Worm (Caenorhabditis elegans) whole organism, L1 larva: Measurements from ENCODE around the gene bath-46.

Experiments used
- C04F5.9 ChIP-seq: sonication (generic microtip); optimal IDR thresholded peaks from 2 replicates; lab custom pipeline; 2016; ENCODE audit warnings: missing genetic modification characterization, missing compliant biosample characterization
- Y116A8C.19 ChIP-seq: sonication (generic microtip); optimal IDR thresholded peaks from 2 replicates; lab custom pipeline; 2016; ENCODE audit warnings: missing compliant biosample characterization, missing genetic modification characterization, borderline replicate concordance
- aly-2 ChIP-seq: fragments of 150-350 bp; optimal IDR thresholded peaks from 2 replicates; lab custom pipeline; 2014; ENCODE audit warnings: missing biosample characterization, missing genetic modification characterization
- ceh-63 ChIP-seq: fragments of 200-800 bp; sonication (Bioruptor generic); optimal IDR thresholded peaks from 2 replicates; lab custom pipeline; 2018; ENCODE audit warnings: mild to moderate bottlenecking, missing genetic modification characterization, missing compliant biosample characterization
- ceh-82 ChIP-seq, 3 experiments: fragments of 150-350 bp in 1 of 3; sonication (generic microtip) in 2 of 3; optimal IDR thresholded peaks; 2 replicates each; lab custom pipeline; 2014 to 2017; ENCODE audit warnings: missing biosample characterization in 3 of 3, missing genetic modification characterization in 3 of 3
- ces-1 ChIP-seq: fragments of 150-350 bp; optimal IDR thresholded peaks from 2 replicates; lab custom pipeline; 2014; ENCODE audit warnings: missing biosample characterization, missing genetic modification reagents, missing genetic modification characterization
- efl-1 ChIP-seq, 4 experiments: fragments of 150-350 bp; optimal IDR thresholded peaks in 3 of 4; peaks in 1 of 4; 1 replicate in 1 of 4; 2 replicates in 3 of 4; lab custom pipeline; 2014; ENCODE audit warnings: missing biosample characterization in 2 of 4, missing genetic modification characterization in 2 of 4, missing genetic modification reagents in 2 of 4
- efl-3 ChIP-seq: fragments of 200-800 bp; sonication (Bioruptor generic); optimal IDR thresholded peaks from 2 replicates; lab custom pipeline; 2018; ENCODE audit warnings: mild to moderate bottlenecking, missing genetic modification characterization, missing compliant biosample characterization
- ets-5 ChIP-seq: fragments of 200-800 bp; sonication (Bioruptor generic); IDR thresholded peaks from 2 replicates; pipeline ENCODE4 v1.3.6; 2022; ENCODE audit warnings: missing genetic modification characterization, missing compliant biosample characterization
- fkh-4 ChIP-seq: sonication (generic microtip); optimal IDR thresholded peaks from 2 replicates; lab custom pipeline; 2016; ENCODE audit warnings: missing compliant biosample characterization, missing genetic modification characterization, borderline replicate concordance
- fos-1 ChIP-seq: fragments of 150-350 bp; optimal IDR thresholded peaks from 2 replicates; lab custom pipeline; 2014; ENCODE audit warnings: missing biosample characterization, missing genetic modification characterization
- grh-1 ChIP-seq: fragments of 200-800 bp; sonication (Bioruptor generic); IDR thresholded peaks from 2 replicates; pipeline ENCODE4 v1.3.6; 2022; ENCODE audit warnings: missing genetic modification reagents, missing genetic modification characterization, missing compliant biosample characterization
- hlh-17 ChIP-seq: fragments of 200-800 bp; sonication (Bioruptor generic); optimal IDR thresholded peaks from 2 replicates; lab custom pipeline; 2018; ENCODE audit warnings: missing genetic modification characterization, mild to moderate bottlenecking, missing compliant biosample characterization, moderate library complexity, borderline replicate concordance
- irx-1 ChIP-seq: sonication (generic microtip); optimal IDR thresholded peaks from 2 replicates; lab custom pipeline; 2016; ENCODE audit warnings: missing genetic modification characterization, missing compliant biosample characterization
- jun-1 ChIP-seq: fragments of 150-350 bp; optimal IDR thresholded peaks from 2 replicates; lab custom pipeline; 2014; ENCODE audit warnings: missing biosample characterization, missing genetic modification reagents, missing genetic modification characterization
- lin-13 ChIP-seq: fragments of 150-350 bp; optimal IDR thresholded peaks from 2 replicates; lab custom pipeline; 2014; ENCODE audit warnings: missing biosample characterization, missing genetic modification reagents, missing genetic modification characterization
- lin-14 ChIP-seq: fragments of 200-800 bp; sonication (Bioruptor generic); optimal IDR thresholded peaks from 2 replicates; lab custom pipeline; 2018; ENCODE audit warnings: mild to moderate bottlenecking, missing genetic modification characterization, moderate library complexity, missing compliant biosample characterization
- lin-35 ChIP-seq, 2 experiments: fragments of 150-350 bp; optimal IDR thresholded peaks; 2 replicates each; lab custom pipeline; 2014; ENCODE audit warnings: missing biosample characterization in 2 of 2, missing genetic modification characterization in 2 of 2, missing genetic modification reagents in 2 of 2
- lsy-2 ChIP-seq, 2 experiments: fragments of 150-350 bp; optimal IDR thresholded peaks; 2 replicates each; lab custom pipeline; 2014; ENCODE audit warnings: missing biosample characterization in 2 of 2, missing genetic modification characterization in 2 of 2
- mef-2 ChIP-seq: fragments of 150-350 bp; optimal IDR thresholded peaks from 2 replicates; lab custom pipeline; 2014; ENCODE audit warnings: missing biosample characterization, missing genetic modification characterization
- mep-1 ChIP-seq: fragments of 150-350 bp; optimal IDR thresholded peaks from 2 replicates; lab custom pipeline; 2014; ENCODE audit warnings: missing biosample characterization, missing genetic modification characterization
- nhr-11 ChIP-seq: fragments of 150-350 bp; optimal IDR thresholded peaks from 2 replicates; lab custom pipeline; 2014; ENCODE audit warnings: missing biosample characterization, missing genetic modification characterization
- nhr-237 ChIP-seq: fragments of 150-350 bp; optimal IDR thresholded peaks from 2 replicates; lab custom pipeline; 2014; ENCODE audit warnings: missing biosample characterization, missing genetic modification characterization
- nhr-28 ChIP-seq: fragments of 150-350 bp; optimal IDR thresholded peaks from 2 replicates; lab custom pipeline; 2014; ENCODE audit warnings: missing biosample characterization, missing genetic modification characterization
- nhr-71 ChIP-seq: sonication (generic microtip); optimal IDR thresholded peaks from 2 replicates; lab custom pipeline; 2016; ENCODE audit warnings: mild to moderate bottlenecking, missing genetic modification characterization, moderate library complexity, missing compliant biosample characterization
- nhr-84 ChIP-seq: sonication (generic microtip); optimal IDR thresholded peaks from 2 replicates; lab custom pipeline; 2017; ENCODE audit warnings: missing biosample characterization, missing genetic modification characterization
- pax-3 ChIP-seq: fragments of 200-800 bp; sonication (Bioruptor generic); optimal IDR thresholded peaks from 2 replicates; lab custom pipeline; 2018; ENCODE audit warnings: mild to moderate bottlenecking, missing genetic modification characterization, moderate library complexity, missing compliant biosample characterization
- pqm-1 ChIP-seq: sonication (generic microtip); optimal IDR thresholded peaks from 3 replicates; lab custom pipeline; 2017; ENCODE audit warnings: missing biosample characterization, missing genetic modification characterization
- sup-37 ChIP-seq: fragments of 200-800 bp; sonication (Bioruptor generic); optimal IDR thresholded peaks from 2 replicates; lab custom pipeline; 2018; ENCODE audit warnings: mild to moderate bottlenecking, missing genetic modification characterization, missing compliant biosample characterization
- swsn-7 ChIP-seq: sonication (generic microtip); optimal IDR thresholded peaks from 2 replicates; lab custom pipeline; 2016; ENCODE audit warnings: missing genetic modification characterization, missing compliant biosample characterization
- unc-130 ChIP-seq: fragments of 150-350 bp; optimal IDR thresholded peaks from 2 replicates; lab custom pipeline; 2017; ENCODE audit warnings: missing biosample characterization, missing genetic modification characterization, inconsistent platforms
- unc-30 ChIP-seq: sonication (generic microtip); optimal IDR thresholded peaks from 2 replicates; lab custom pipeline; 2017; ENCODE audit warnings: missing biosample characterization, missing genetic modification characterization
- unc-86 ChIP-seq: sonication (generic microtip); optimal IDR thresholded peaks from 2 replicates; lab custom pipeline; 2016; ENCODE audit warnings: missing genetic modification characterization, missing compliant biosample characterization
- vab-15 ChIP-seq: sonication (generic microtip); optimal IDR thresholded peaks from 2 replicates; lab custom pipeline; 2017; ENCODE audit warnings: missing genotype, mild to moderate bottlenecking, missing genetic modification characterization, missing compliant biosample characterization
- ztf-11 ChIP-seq, 2 experiments: sonication (generic microtip); optimal IDR thresholded peaks; 2 replicates each; lab custom pipeline; 2016 to 2017; ENCODE audit warnings: missing genetic modification characterization in 2 of 2, missing biosample characterization in 1 of 2, missing compliant biosample characterization in 1 of 2
- ztf-4 ChIP-seq: fragments of 150-350 bp; optimal IDR thresholded peaks from 2 replicates; lab custom pipeline; 2014; ENCODE audit warnings: missing biosample characterization, missing genetic modification characterization

Gene bath-46

DNA sequence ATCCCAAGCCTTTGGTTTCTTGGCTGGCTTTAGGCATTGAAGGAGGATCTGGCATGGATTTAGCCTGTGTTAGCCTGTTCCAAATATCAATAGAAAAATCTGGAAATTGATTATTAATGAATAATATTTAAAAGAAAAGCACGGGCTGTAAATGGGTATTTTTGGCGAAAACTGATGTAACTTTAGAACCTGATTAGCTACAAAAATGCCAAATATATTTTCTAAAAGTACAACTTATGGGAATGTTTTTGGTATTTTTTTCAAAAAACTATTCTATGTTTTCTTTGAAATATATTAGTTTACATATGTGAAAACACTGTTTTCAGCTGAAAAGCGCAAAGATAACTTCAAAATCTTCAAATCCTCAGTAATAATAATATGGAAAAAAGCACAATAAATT, 3.0 kb downstream of the bath-46 start, which contains the start of gene bath-26:
bath-26 (minus strand) TSS at position 101 of the 400 bp plus-strand sequence.
- TF ChIP-seq hlh-17 (GFP tag; lab: Kevin White, UChicago) = no peak

DNA sequence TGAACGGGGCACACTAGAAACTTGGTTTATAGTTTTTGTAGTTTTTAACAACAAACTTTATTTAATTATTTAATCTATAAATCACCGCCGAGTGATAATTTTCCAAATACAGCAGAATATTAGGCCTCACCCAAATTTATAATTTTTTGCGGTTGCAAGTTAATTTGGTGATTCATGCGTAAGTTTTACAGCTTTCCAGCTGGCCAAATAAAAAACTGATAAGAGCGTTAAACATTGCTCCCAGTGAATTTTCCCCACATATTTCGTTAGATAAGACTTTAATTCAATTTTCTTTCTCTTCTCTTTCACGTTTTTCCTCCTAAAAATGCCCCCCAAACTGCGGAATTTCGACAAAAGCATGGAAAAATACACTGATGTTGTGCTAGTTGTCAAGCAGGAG, 3.8 kb downstream of the bath-46 start, which contains the start of gene bath-47:
bath-47 (plus strand) TSS at position 305 of the 400 bp plus-strand sequence.
- TF ChIP-seq vab-15 (tag; lab: Kevin White, UChicago) = no peak
- TF ChIP-seq pqm-1 (tag; lab: Kevin White, UChicago) = no peak
- no peak for TF ChIP-seq mef-2 (tag; lab: Kevin White, UChicago)
- TF ChIP-seq unc-130 (tag; lab: Kevin White, UChicago) = no peak

DNA sequence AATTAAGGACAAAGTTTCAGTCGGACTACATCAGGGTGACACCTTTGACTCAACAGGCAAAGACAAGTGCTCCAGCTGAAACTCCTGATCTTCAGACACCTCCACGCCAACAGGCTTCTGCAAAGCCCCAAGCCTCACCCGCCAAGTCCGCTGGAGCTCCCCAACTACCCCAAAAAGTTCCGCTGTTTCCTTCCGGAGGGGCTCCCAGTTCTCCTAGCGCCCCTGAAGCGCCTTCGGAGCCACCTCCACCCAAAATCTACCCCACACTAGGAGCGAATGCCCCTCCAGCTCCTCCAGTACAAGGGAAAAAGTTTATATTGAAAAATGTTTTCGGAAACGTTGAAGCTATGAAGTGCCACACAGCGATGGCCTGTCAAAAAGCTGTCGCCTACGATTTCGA, 5.3 kb downstream of the bath-46 start:
- TF ChIP-seq ceh-63 = no peak
- TF ChIP-seq aly-2 = no peak
- TF ChIP-seq fkh-4 (tag; lab: Kevin White, UChicago) = no peak
- TF ChIP-seq nhr-11 (tag; lab: Kevin White, UChicago) = no peak
- TF ChIP-seq lin-14 = no peak
- TF ChIP-seq swsn-7 (tag; lab: Kevin White, UChicago) = no peak

DNA sequence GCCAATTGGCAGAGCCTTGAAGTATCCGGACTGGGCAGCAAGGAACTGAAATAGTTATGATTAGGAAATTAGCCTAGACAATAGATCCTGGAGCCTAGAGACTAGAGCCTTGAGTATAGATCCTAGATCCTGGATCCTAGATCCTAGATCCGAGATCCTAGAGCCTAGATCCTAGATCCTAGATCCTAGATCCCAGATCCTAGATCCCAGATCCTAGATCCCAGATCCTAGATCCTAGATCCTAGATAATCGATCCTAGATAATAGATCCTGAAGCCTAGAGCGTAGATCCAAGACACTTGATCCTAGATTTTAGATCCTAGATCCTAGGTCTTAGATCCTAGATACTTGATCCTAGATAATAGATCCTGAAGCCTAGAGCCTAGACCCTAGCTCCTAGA, 7.3 kb downstream of the bath-46 start:
- no peak for TF ChIP-seq mep-1 (tag; lab: Kevin White, UChicago)
- no peak for TF ChIP-seq lin-35 (GFP tag; optimal IDR thresholded peaks at IDR 0.05; lab: Kevin White, UChicago)
- TF ChIP-seq ceh-82 (tag; optimal IDR thresholded peaks at IDR 0.05; lab: Kevin White, UChicago) = no peak
- no peak for TF ChIP-seq nhr-84 (tag; lab: Kevin White, UChicago)
- TF ChIP-seq Y116A8C.19 (tag; lab: Kevin White, UChicago) = no peak
- no peak for TF ChIP-seq C04F5.9 (tag; lab: Kevin White, UChicago)
- TF ChIP-seq ces-1 = no peak
- TF ChIP-seq unc-86 (tag; lab: Kevin White, UChicago) = no peak
- no peak for TF ChIP-seq irx-1
- no peak for TF ChIP-seq fos-1
- no peak for TF ChIP-seq unc-30 (tag; lab: Kevin White, UChicago)
- no peak for TF ChIP-seq ztf-11 (tag; optimal IDR thresholded peaks at IDR 0.05; lab: Kevin White, UChicago)
- no peak for TF ChIP-seq nhr-28 (tag; lab: Kevin White, UChicago)
- no peak for TF ChIP-seq efl-3 (GFP tag; lab: Kevin White, UChicago)
- no peak for TF ChIP-seq grh-1 (GFP tag; lab: Robert Waterston, UW)
- TF ChIP-seq ets-5 (GFP tag; lab: Robert Waterston, UW) = no peak
- TF ChIP-seq ztf-4 = no peak
- no peak for TF ChIP-seq lsy-2 (tag; optimal IDR thresholded peaks at IDR 0.05; lab: Kevin White, UChicago)
- TF ChIP-seq pax-3 = no peak

DNA sequence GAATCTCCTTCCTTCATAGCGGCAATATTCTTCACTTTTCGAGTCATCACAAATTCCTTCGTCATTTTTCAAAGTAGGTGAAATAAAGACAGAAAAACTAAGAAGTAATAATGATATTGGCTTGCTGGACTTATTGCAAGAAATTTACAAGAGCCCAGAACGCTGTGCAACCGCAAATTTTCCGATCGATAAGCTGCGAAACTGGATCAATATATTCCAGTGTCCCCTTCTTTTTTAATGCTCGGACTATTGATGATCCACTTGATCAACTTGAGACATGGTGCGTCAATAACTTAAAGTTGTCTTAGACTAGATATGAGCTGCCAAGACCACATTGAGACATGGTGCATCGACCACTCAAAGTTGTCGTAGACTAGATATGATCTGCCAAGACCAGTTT, 8.4 kb downstream of the bath-46 start, which contains the start of gene bath-33:
bath-33 (minus strand) TSS at position 101 of the 400 bp plus-strand sequence.
- TF ChIP-seq grh-1 (GFP tag; lab: Robert Waterston, UW) = no peak
- TF ChIP-seq jun-1 (tag; lab: Kevin White, UChicago) = no peak
- no peak for TF ChIP-seq ceh-82 (tag; optimal IDR thresholded peaks at IDR 0.05; lab: Kevin White, UChicago)
- no peak for TF ChIP-seq lin-13
- no peak for TF ChIP-seq efl-1 (optimal IDR thresholded peaks at IDR 0.05; lab: Kevin White, UChicago)
- no peak for TF ChIP-seq efl-1 (GFP tag; optimal IDR thresholded peaks at IDR 0.05 in 1 of 2; lab: Kevin White, UChicago)
- no peak for TF ChIP-seq nhr-71
- no peak for TF ChIP-seq lin-35 (GFP tag; optimal IDR thresholded peaks at IDR 0.05; lab: Kevin White, UChicago)
- TF ChIP-seq sup-37 (GFP tag; lab: Kevin White, UChicago) = no peak
- no peak for TF ChIP-seq nhr-237 (tag; lab: Kevin White, UChicago)
- no peak for TF ChIP-seq ceh-63
